Worm (Caenorhabditis elegans): ENCODE results near the gene C56A3.4.

Gene C56A3.4

ce11 chrV:13551601-13552000 lies at the start of gene C56A3.4, which contains the start of gene C56A3.5:
TSS of gene C56A3.4 (minus strand) at chrV:13551754.
TSS of gene C56A3.5 (plus strand) at chrV:13551967.
- TF ChIP-seq W03F9.2 (tag; optimal IDR thresholded peaks at IDR 0.05): peak; percentile 54
- TF ChIP-seq dao-5 (tag; optimal IDR thresholded peaks at IDR 0.05): no peak
- no peak for TF ChIP-seq him-1 (tag; optimal IDR thresholded peaks at IDR 0.05)

ce11 chrV:13600882-13601281 lies 49.3 kb upstream of the C56A3.4 start, which contains the start of gene rdy-2:
TSS of gene rdy-2 (minus strand) at chrV:13600982.
- TF ChIP-seq W03F9.2 (tag; optimal IDR thresholded peaks at IDR 0.05) (no peak), dao-5 (tag; optimal IDR thresholded peaks at IDR 0.05) (no peak), him-1 (tag; optimal IDR thresholded peaks at IDR 0.05) (no peak)

ce11 chrV:13598370-13598769 lies 46.8 kb upstream of the C56A3.4 start:
- TF ChIP-seq W03F9.2 (tag; optimal IDR thresholded peaks at IDR 0.05): no peak
- no peak for TF ChIP-seq dao-5 (tag; optimal IDR thresholded peaks at IDR 0.05)
- TF ChIP-seq him-1 (tag; optimal IDR thresholded peaks at IDR 0.05): no peak

- TF ChIP-seq him-1 (tag; optimal IDR thresholded peaks at IDR 0.05) (no peak), W03F9.2 (tag; optimal IDR thresholded peaks at IDR 0.05) (no peak), dao-5 (tag; optimal IDR thresholded peaks at IDR 0.05) (no peak)
Measured at ce11 chrV:13593083-13593482, 41.5 kb upstream of the C56A3.4 start, which contains the start of gene F53F4.4. TSS of gene F53F4.4 (plus strand) at chrV:13593383.

ce11 chrV:13591504-13592174 lies 40.1 kb upstream of the C56A3.4 start, which contains the start of gene tbcb-1:
TSS of gene tbcb-1 (plus strand) at chrV:13592124.
- TF ChIP-seq him-1 (tag; optimal IDR thresholded peaks at IDR 0.05): no peak
- TF ChIP-seq W03F9.2 (tag; optimal IDR thresholded peaks at IDR 0.05): peak; percentile 23

- TF ChIP-seq W03F9.2 (tag; optimal IDR thresholded peaks at IDR 0.05): no peak
- TF ChIP-seq him-1 (tag; optimal IDR thresholded peaks at IDR 0.05): no peak
- TF ChIP-seq dao-5 (tag; optimal IDR thresholded peaks at IDR 0.05): no peak
Measured at ce11 chrV:13589494-13590176, 38.1 kb upstream of the C56A3.4 start, which contains the start of the genes F53F4.2 and F53F4.18. TSS of gene F53F4.2 (minus strand) at chrV:13589594. TSS of gene F53F4.18 (plus strand) at chrV:13590126.

ce11 chrV:13587902-13588301 lies 36.3 kb upstream of the C56A3.4 start, which contains the start of gene F53F4.17:
TSS of gene F53F4.17 (plus strand) at chrV:13588202.
- TF ChIP-seq him-1 (tag; optimal IDR thresholded peaks at IDR 0.05) (no peak), dao-5 (tag; optimal IDR thresholded peaks at IDR 0.05) (no peak), W03F9.2 (tag; optimal IDR thresholded peaks at IDR 0.05) (no peak)

- TF ChIP-seq W03F9.2 (tag; optimal IDR thresholded peaks at IDR 0.05) (no peak), dao-5 (tag; optimal IDR thresholded peaks at IDR 0.05) (no peak), him-1 (tag; optimal IDR thresholded peaks at IDR 0.05) (no peak)
Measured at ce11 chrV:13584484-13584883, 32.9 kb upstream of the C56A3.4 start, which contains the start of gene F53F4.1. TSS of gene F53F4.1 (plus strand) at chrV:13584784.

ce11 chrV:13580696-13581095 lies 29.1 kb upstream of the C56A3.4 start, which contains the start of gene C50B8.5:
TSS of gene C50B8.5 (plus strand) at chrV:13580968.
- TF ChIP-seq dao-5 (tag; optimal IDR thresholded peaks at IDR 0.05): no peak
- TF ChIP-seq him-1 (tag; optimal IDR thresholded peaks at IDR 0.05): no peak
- no peak for TF ChIP-seq W03F9.2 (tag; optimal IDR thresholded peaks at IDR 0.05)

- no peak for TF ChIP-seq dao-5 (tag; optimal IDR thresholded peaks at IDR 0.05)
- TF ChIP-seq W03F9.2 (tag; optimal IDR thresholded peaks at IDR 0.05): no peak
- no peak for TF ChIP-seq him-1 (tag; optimal IDR thresholded peaks at IDR 0.05)
Measured at ce11 chrV:13578637-13579036, 27.1 kb upstream of the C56A3.4 start, which contains the start of gene C50B8.6. TSS of gene C50B8.6 (plus strand) at chrV:13578972.

- no peak for TF ChIP-seq dao-5 (tag; optimal IDR thresholded peaks at IDR 0.05)
- TF ChIP-seq him-1 (tag; optimal IDR thresholded peaks at IDR 0.05): no peak
- TF ChIP-seq W03F9.2 (tag; optimal IDR thresholded peaks at IDR 0.05): no peak
Measured at ce11 chrV:13577463-13577862, 25.9 kb upstream of the C56A3.4 start.

ce11 chrV:13576828-13577227 lies 25.3 kb upstream of the C56A3.4 start:
- TF ChIP-seq dao-5 (tag; optimal IDR thresholded peaks at IDR 0.05) (no peak), W03F9.2 (tag; optimal IDR thresholded peaks at IDR 0.05) (no peak), him-1 (tag; optimal IDR thresholded peaks at IDR 0.05) (no peak)

- TF ChIP-seq dao-5 (tag; optimal IDR thresholded peaks at IDR 0.05): no peak
- TF ChIP-seq him-1 (tag; optimal IDR thresholded peaks at IDR 0.05): no peak
Measured at ce11 chrV:13575866-13576265, 24.3 kb upstream of the C56A3.4 start.

- TF ChIP-seq dao-5 (tag; optimal IDR thresholded peaks at IDR 0.05): no peak
- TF ChIP-seq W03F9.2 (tag; optimal IDR thresholded peaks at IDR 0.05): no peak
- no peak for TF ChIP-seq him-1 (tag; optimal IDR thresholded peaks at IDR 0.05)
Measured at ce11 chrV:13571714-13572258, 20.2 kb upstream of the C56A3.4 start, which contains the start of gene C50B8.4. TSS of gene C50B8.4 (plus strand) at chrV:13572012.

Measured in whole organism, L4/young adult.